Fruit fly (Drosophila melanogaster) whole organism, embryonic: ENCODE measurements around the gene CG3529.

Experiments used
- Antp ChIP-seq: fragments of 200-800 bp; sonication (Bioruptor generic); optimal IDR thresholded peaks from 3 replicates; lab custom pipeline; 2016; ENCODE audit warnings: missing biosample characterization, missing genetic modification characterization
- Blimp-1 ChIP-seq: fragments of 200-800 bp; sonication (Bioruptor generic); optimal IDR thresholded peaks from 3 replicates; lab custom pipeline; 2018; ENCODE audit warnings: missing biosample characterization, missing genetic modification characterization, mild to moderate bottlenecking, moderate library complexity, missing genetic modification reagents
- CG10267 ChIP-seq: fragments of 200-800 bp; sonication (Bioruptor generic); optimal IDR thresholded peaks from 2 replicates; lab custom pipeline; 2018; ENCODE audit warnings: missing biosample characterization, mild to moderate bottlenecking, missing genetic modification characterization, moderate library complexity
- CG11247 ChIP-seq: fragments of 200-800 bp; sonication (Bioruptor generic); IDR thresholded peaks from 2 replicates; pipeline ENCODE4 v1.3.6; 2022; ENCODE audit warnings: missing biosample characterization, missing genetic modification characterization
- CG11398 ChIP-seq: fragments of 200-800 bp; sonication (Bioruptor generic); optimal IDR thresholded peaks from 2 replicates; lab custom pipeline; 2016; ENCODE audit warnings: missing biosample characterization, missing genetic modification characterization
- CG1233 ChIP-seq: fragments of 200-800 bp; sonication (Bioruptor generic); optimal IDR thresholded peaks from 4 replicates; lab custom pipeline; 2018; ENCODE audit warnings: missing biosample characterization, mild to moderate bottlenecking, missing genetic modification characterization
- CG13775 ChIP-seq: fragments of 200-800 bp; sonication (Bioruptor generic); optimal IDR thresholded peaks from 3 replicates; lab custom pipeline; 2017; ENCODE audit warnings: missing biosample characterization, mild to moderate bottlenecking, missing genetic modification characterization
- CG13894 ChIP-seq: fragments of 200-800 bp; sonication (Bioruptor generic); optimal IDR thresholded peaks from 3 replicates; lab custom pipeline; 2018; ENCODE audit warnings: missing biosample characterization, mild to moderate bottlenecking, missing genetic modification characterization, moderate library complexity
- CG15269 ChIP-seq: fragments of 200-800 bp; sonication (Bioruptor generic); optimal IDR thresholded peaks from 2 replicates; lab custom pipeline; 2018; ENCODE audit warnings: missing biosample characterization, mild to moderate bottlenecking, missing genetic modification characterization, moderate library complexity
- CG1603 ChIP-seq: fragments of 200-800 bp; sonication (Bioruptor generic); optimal IDR thresholded peaks from 2 replicates; lab custom pipeline; 2019; ENCODE audit warnings: missing biosample characterization, mild to moderate bottlenecking, missing genetic modification characterization, moderate library complexity
- CG17829 ChIP-seq: fragments of 200-800 bp; optimal IDR thresholded peaks from 2 replicates; lab custom pipeline; 2019; ENCODE audit warnings: missing biosample characterization, mild to moderate bottlenecking, missing genetic modification characterization, moderate library complexity
- CG18011 ChIP-seq: fragments of 200-800 bp; sonication (Bioruptor generic); optimal IDR thresholded peaks from 2 replicates; lab custom pipeline; 2017; ENCODE audit warnings: missing biosample characterization, missing genetic modification characterization, mild to moderate bottlenecking, moderate library complexity, missing genotype
- CG18619 ChIP-seq: fragments of 200-800 bp; sonication (Bioruptor generic); optimal IDR thresholded peaks from 3 replicates; lab custom pipeline; 2017; ENCODE audit warnings: missing biosample characterization, mild to moderate bottlenecking, missing genetic modification characterization
- CG3163 ChIP-seq: fragments of 200-800 bp; sonication (Bioruptor generic); optimal IDR thresholded peaks from 3 replicates; lab custom pipeline; 2016; ENCODE audit warnings: missing biosample characterization, missing genetic modification characterization
- CG34376 ChIP-seq: fragments of 200-800 bp; sonication (Bioruptor generic); optimal IDR thresholded peaks from 2 replicates; lab custom pipeline; 2018; ENCODE audit warnings: missing biosample characterization, mild to moderate bottlenecking, missing genetic modification characterization
- CG4328 ChIP-seq: fragments of 200-800 bp; sonication (Bioruptor generic); optimal IDR thresholded peaks from 3 replicates; lab custom pipeline; 2017; ENCODE audit warnings: missing biosample characterization, missing genetic modification reagents, missing genetic modification characterization
- CG4730 ChIP-seq: fragments of 200-800 bp; sonication (Bioruptor generic); IDR thresholded peaks from 2 replicates; pipeline ENCODE4 v1.3.6; 2022; ENCODE audit warnings: missing biosample characterization, missing genetic modification characterization
- CG6654 ChIP-seq: fragments of 200-800 bp; sonication (Bioruptor generic); optimal IDR thresholded peaks from 2 replicates; lab custom pipeline; 2017; ENCODE audit warnings: missing biosample characterization, mild to moderate bottlenecking, missing genetic modification characterization
- CG9727 ChIP-seq: fragments of 200-800 bp; sonication (Bioruptor generic); optimal IDR thresholded peaks from 3 replicates; lab custom pipeline; 2017; ENCODE audit warnings: missing biosample characterization, mild to moderate bottlenecking, missing genetic modification characterization
- CHES-1-like ChIP-seq: fragments of 200-800 bp; sonication (Bioruptor generic); optimal IDR thresholded peaks from 2 replicates; lab custom pipeline; 2016; ENCODE audit warnings: missing biosample characterization, missing genetic modification characterization
- Chrac-16 ChIP-seq: fragments of 200-800 bp; sonication (Bioruptor generic); optimal IDR thresholded peaks from 3 replicates; lab custom pipeline; 2016; ENCODE audit warnings: missing biosample characterization, missing genetic modification characterization
- CkIIα-i1 ChIP-seq: fragments of 200-800 bp; sonication (Bioruptor generic); IDR thresholded peaks from 2 replicates; pipeline ENCODE4 v1.3.6; 2022; ENCODE audit warnings: missing biosample characterization, missing genetic modification characterization
- Fer1 ChIP-seq: fragments of 200-800 bp; sonication (Bioruptor generic); optimal IDR thresholded peaks from 2 replicates; lab custom pipeline; 2017; ENCODE audit warnings: missing biosample characterization, mild to moderate bottlenecking, missing genetic modification characterization
- Fer2 ChIP-seq: fragments of 200-800 bp; sonication (Bioruptor generic); optimal IDR thresholded peaks from 2 replicates; lab custom pipeline; 2018; ENCODE audit warnings: missing biosample characterization, mild to moderate bottlenecking, missing genetic modification characterization, moderate library complexity
- Jarid2 ChIP-seq: fragments of 200-800 bp; sonication (Bioruptor generic); optimal IDR thresholded peaks from 3 replicates; lab custom pipeline; 2017; ENCODE audit warnings: mild to moderate bottlenecking, missing biosample characterization, missing genetic modification reagents, missing genetic modification characterization
- Mad ChIP-seq: fragments of 200-800 bp; sonication (Bioruptor generic); optimal IDR thresholded peaks from 2 replicates; lab custom pipeline; 2016; ENCODE audit warnings: missing biosample characterization, missing genetic modification characterization
- PHDP ChIP-seq: fragments of 200-800 bp; sonication (Bioruptor generic); optimal IDR thresholded peaks from 3 replicates; lab custom pipeline; 2018; ENCODE audit warnings: missing biosample characterization, mild to moderate bottlenecking, missing genetic modification characterization, moderate library complexity
- Rfx ChIP-seq: fragments of 200-800 bp; sonication (Bioruptor generic); IDR thresholded peaks from 2 replicates; pipeline ENCODE4 v1.3.6; 2022; ENCODE audit warnings: missing biosample characterization, missing genetic modification characterization
- Side ChIP-seq: fragments of 200-800 bp; sonication (Bioruptor generic); optimal IDR thresholded peaks from 2 replicates; lab custom pipeline; 2016; ENCODE audit warnings: missing biosample characterization, missing genetic modification characterization
- Spps ChIP-seq: fragments of 200-800 bp; sonication (Bioruptor generic); optimal IDR thresholded peaks from 2 replicates; lab custom pipeline; 2018; ENCODE audit warnings: missing biosample characterization, mild to moderate bottlenecking, missing genetic modification characterization
- ab ChIP-seq: fragments of 200-800 bp; sonication (Bioruptor generic); optimal IDR thresholded peaks from 2 replicates; lab custom pipeline; 2016; ENCODE audit warnings: missing biosample characterization, missing genetic modification characterization
- ara ChIP-seq: fragments of 200-800 bp; sonication (Bioruptor generic); IDR thresholded peaks from 2 replicates; pipeline ENCODE4 v1.3.6; 2022; ENCODE audit warnings: missing biosample characterization, missing genetic modification characterization
- bowl ChIP-seq: fragments of 200-800 bp; sonication (Bioruptor generic); IDR thresholded peaks from 2 replicates; pipeline ENCODE4 v1.3.6; 2022; ENCODE audit warnings: missing biosample characterization, missing genetic modification characterization
- cad ChIP-seq: fragments of >200 bp; optimal IDR thresholded peaks from 2 replicates; lab custom pipeline; 2017; ENCODE audit warnings: missing biosample characterization, missing genetic modification characterization
- cwo ChIP-seq: fragments of 200-800 bp; sonication (Bioruptor generic); optimal IDR thresholded peaks from 3 replicates; lab custom pipeline; 2017; ENCODE audit warnings: missing biosample characterization, missing genetic modification characterization, mild to moderate bottlenecking, moderate library complexity, missing genetic modification reagents
- dimm ChIP-seq: fragments of 200-800 bp; sonication (Bioruptor generic); IDR thresholded peaks from 2 replicates; pipeline ENCODE4 v1.3.6; 2022; ENCODE audit warnings: missing biosample characterization, missing genetic modification characterization
- dysf ChIP-seq: fragments of 200-800 bp; sonication (Bioruptor generic); IDR thresholded peaks from 3 replicates; pipeline ENCODE4 v1.3.6; 2022; ENCODE audit warnings: missing biosample characterization, missing genetic modification characterization
- fru ChIP-seq: fragments of >200 bp; optimal IDR thresholded peaks from 2 replicates; lab custom pipeline; 2017
- grn ChIP-seq: fragments of 200-800 bp; sonication (Bioruptor generic); optimal IDR thresholded peaks from 3 replicates; lab custom pipeline; 2017; ENCODE audit warnings: missing biosample characterization, missing genetic modification characterization
- kah ChIP-seq: fragments of 200-800 bp; sonication (Bioruptor generic); optimal IDR thresholded peaks from 2 replicates; lab custom pipeline; 2018; ENCODE audit warnings: missing biosample characterization, mild to moderate bottlenecking, missing genetic modification characterization
- lola ChIP-seq, 3 experiments: fragments of >200 bp in 2 of 3; fragments of 200-800 bp in 1 of 3; sonication (Bioruptor generic) in 1 of 3; optimal IDR thresholded peaks; 2 replicates each; lab custom pipeline; 2017 to 2019; ENCODE audit warnings: missing biosample characterization in 3 of 3, missing genetic modification characterization in 3 of 3, mild to moderate bottlenecking in 1 of 3, moderate library complexity in 1 of 3
- lov ChIP-seq, 2 experiments: fragments of 200-800 bp in 1 of 2; fragments of >200 bp in 1 of 2; sonication (Bioruptor generic) in 1 of 2; IDR thresholded peaks in 1 of 2; optimal IDR thresholded peaks in 1 of 2; 2 replicates in 1 of 2; 3 replicates in 1 of 2; pipeline versions ENCODE4 v1.3.6 to Lab custom; 2017 to 2022; ENCODE audit warnings: missing biosample characterization in 1 of 2, missing genetic modification characterization in 1 of 2
- maf-S ChIP-seq: fragments of 200-800 bp; sonication (Bioruptor generic); optimal IDR thresholded peaks from 2 replicates; lab custom pipeline; 2016; ENCODE audit warnings: missing biosample characterization, missing genetic modification characterization
- otp ChIP-seq: fragments of 200-800 bp; sonication (Bioruptor generic); IDR thresholded peaks from 3 replicates; pipeline ENCODE4, ENCODE4 v1.3.6; 2022; ENCODE audit warnings: missing biosample characterization, missing genetic modification characterization
- pb ChIP-seq: fragments of 200-800 bp; sonication (Bioruptor generic); optimal IDR thresholded peaks from 3 replicates; lab custom pipeline; 2016; ENCODE audit warnings: missing biosample characterization, missing genetic modification characterization
- ranshi ChIP-seq: fragments of 200-800 bp; sonication (Bioruptor generic); IDR thresholded peaks from 2 replicates; pipeline ENCODE4 v1.3.6; 2022; ENCODE audit warnings: missing biosample characterization, missing genetic modification characterization
- run ChIP-seq: fragments of 200-800 bp; sonication (Bioruptor generic); optimal IDR thresholded peaks from 3 replicates; lab custom pipeline; 2018; ENCODE audit warnings: missing biosample characterization, mild to moderate bottlenecking, missing genetic modification characterization
- sisA ChIP-seq: fragments of 200-800 bp; sonication (Bioruptor generic); IDR thresholded peaks from 2 replicates; pipeline ENCODE4 v1.3.6; 2022; ENCODE audit warnings: missing biosample characterization, missing genetic modification characterization
- slp2 ChIP-seq: fragments of 200-800 bp; sonication (Bioruptor generic); optimal IDR thresholded peaks from 2 replicates; lab custom pipeline; 2016; ENCODE audit warnings: missing biosample characterization, missing genetic modification characterization
- ttk ChIP-seq: fragments of 200-800 bp; sonication (Bioruptor generic); IDR thresholded peaks from 2 replicates; pipeline ENCODE4 v2.1.2; 2022; ENCODE audit warnings: missing biosample characterization, missing genetic modification characterization

Gene CG3529

DNA sequence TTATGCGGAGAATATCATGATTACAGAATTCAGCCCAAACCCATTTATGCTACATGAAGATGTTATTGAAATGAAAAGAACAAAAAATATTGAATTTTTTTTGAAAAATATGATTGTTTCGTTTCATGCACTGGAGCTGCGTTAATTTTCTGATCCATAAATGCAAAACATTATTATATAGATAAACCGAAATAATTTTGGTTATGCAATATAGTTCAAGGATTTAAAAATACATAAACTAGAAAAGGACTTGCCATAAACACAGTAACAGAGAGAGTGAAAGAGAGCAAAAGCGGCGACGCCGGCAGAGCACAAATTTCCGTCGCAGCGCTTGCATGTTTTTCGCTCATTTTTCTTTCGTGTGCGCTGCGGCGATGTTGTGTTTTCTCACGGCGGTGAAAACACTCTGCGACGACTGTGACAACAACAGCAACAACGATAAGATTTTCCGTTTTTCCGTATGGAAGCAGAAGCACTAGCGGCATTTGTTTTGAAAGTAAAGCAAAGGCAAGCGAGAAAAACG lies 15.6 kb downstream of the CG3529 start (continued):
- TF ChIP-seq CG13894 (tag; lab: Kevin White, UChicago), result peak; percentile 84
- TF ChIP-seq Spps (tag; lab: Kevin White, UChicago), result peak; percentile 91
- no peak for TF ChIP-seq cad
- no peak for TF ChIP-seq bowl
- no peak for TF ChIP-seq lov (optimal IDR thresholded peaks at IDR 0.05; lab: Kevin White, UChicago)
- TF ChIP-seq lov (GFP tag; IDR thresholded peaks at IDR 0.05; lab: Robert Waterston, UW), result peak; percentile 47; the same call in 2 of the 3 replicates
- TF ChIP-seq grn (GFP tag; lab: Kevin White, UChicago), result no peak
- TF ChIP-seq CG13775 (GFP tag; lab: Kevin White, UChicago), result peak; percentile 90
- TF ChIP-seq CG11247 (GFP tag; lab: Robert Waterston, UW), result no peak
- no peak for TF ChIP-seq CkIIα-i1
- peak; percentile 52 for TF ChIP-seq CG18011
- peak; percentile 58; the same call in 1 of the 2 replicates for TF ChIP-seq ara (GFP tag; lab: Robert Waterston, UW)
- no peak for TF ChIP-seq dimm (GFP tag; lab: Robert Waterston, UW)
- peak; percentile 69 for TF ChIP-seq CHES-1-like
- TF ChIP-seq CG3163 (GFP tag; lab: Kevin White, UChicago), result peak; percentile 50
- peak; percentile 93 for TF ChIP-seq CG34376 (GFP tag; lab: Kevin White, UChicago)
- TF ChIP-seq kah (GFP tag; lab: Kevin White, UChicago), result peak; percentile 42
- TF ChIP-seq Antp (GFP tag; lab: Kevin White, UChicago), result peak; percentile 48
- TF ChIP-seq Fer2, result peak; percentile 78
- TF ChIP-seq CG17829 (tag; lab: Kevin White, UChicago), result peak; percentile 92
- TF ChIP-seq ranshi (GFP tag; lab: Robert Waterston, UW), result 0 out of 2 replicates have a peak, but pooled peaks have one; percentile 64
- TF ChIP-seq Side (GFP tag; lab: Kevin White, UChicago), result peak; percentile 78
- TF ChIP-seq CG15269 (tag; lab: Kevin White, UChicago), result peak; percentile 90
- TF ChIP-seq Fer1 (GFP tag; lab: Kevin White, UChicago), result peak; percentile 95
- peak; percentile 95 for TF ChIP-seq PHDP (tag; lab: Kevin White, UChicago)
- peak; percentile 71 for TF ChIP-seq CG11398 (GFP tag; lab: Kevin White, UChicago)
- TF ChIP-seq Mad (GFP tag; lab: Kevin White, UChicago), result peak; percentile 76
- TF ChIP-seq lola (GFP tag; optimal IDR thresholded peaks at IDR 0.05; lab: Kevin White, UChicago), result peak in 1 of 3 experiments; percentile 96
- peak; percentile 82 for TF ChIP-seq Rfx (GFP tag; lab: Robert Waterston, UW)
- TF ChIP-seq CG18619 (GFP tag; lab: Kevin White, UChicago), result peak; percentile 84
- peak; percentile 45; the same call in 1 of the 2 replicates for TF ChIP-seq CG4730 (GFP tag; lab: Robert Waterston, UW)
- TF ChIP-seq CG10267 (tag; lab: Kevin White, UChicago), result peak; percentile 92
- peak; percentile 90 for TF ChIP-seq Jarid2 (GFP tag; lab: Kevin White, UChicago)
- peak; percentile 77 for TF ChIP-seq CG1233 (GFP tag; lab: Kevin White, UChicago)
- TF ChIP-seq CG4328 (GFP tag; lab: Kevin White, UChicago), result peak; percentile 88
- TF ChIP-seq otp (GFP tag; lab: Robert Waterston, UW), result peak; percentile 66; the same call in 2 of the 3 replicates
- TF ChIP-seq cwo (GFP tag; lab: Kevin White, UChicago), result peak; percentile 82
- peak; percentile 92 for TF ChIP-seq CG9727 (GFP tag; lab: Kevin White, UChicago)
- no peak for TF ChIP-seq fru
- peak; percentile 40 for TF ChIP-seq pb
- TF ChIP-seq dysf (GFP tag; lab: Robert Waterston, UW), result peak; percentile 82
- peak; percentile 89 for TF ChIP-seq run
- TF ChIP-seq sisA, result peak; percentile 48; the same call in 1 of the 2 replicates
- peak; percentile 65 for TF ChIP-seq Chrac-16 (GFP tag; lab: Kevin White, UChicago)
- peak; percentile 29; the same call in 1 of the 2 replicates for TF ChIP-seq ttk (GFP tag; lab: Robert Waterston, UW)
- peak; percentile 92 for TF ChIP-seq Blimp-1
- peak; percentile 64 for TF ChIP-seq CG6654 (GFP tag; lab: Kevin White, UChicago)
- TF ChIP-seq maf-S, result peak; percentile 84
- peak; percentile 77 for TF ChIP-seq slp2 (GFP tag; lab: Kevin White, UChicago)
- peak; percentile 80 for TF ChIP-seq CG1603 (tag; lab: Kevin White, UChicago)
- TF ChIP-seq ab (GFP tag; lab: Kevin White, UChicago), result no peak
